Worm (Caenorhabditis elegans) whole organism, dauer: ENCODE measurements around the gene nhr-21.
"Not testable (repeated sequence)": the region's sequence is repeated elsewhere in the genome, so short reads cannot be mapped to it uniquely, and the experiment has no call there.

Source experiments
- unc-62 ChIP-seq: sonication (generic microtip); optimal IDR thresholded peaks from 2 replicates; lab custom pipeline; 2017; ENCODE audit warnings: missing biosample characterization, missing genetic modification reagents, missing genetic modification characterization

The nhr-21 gene

DNA sequence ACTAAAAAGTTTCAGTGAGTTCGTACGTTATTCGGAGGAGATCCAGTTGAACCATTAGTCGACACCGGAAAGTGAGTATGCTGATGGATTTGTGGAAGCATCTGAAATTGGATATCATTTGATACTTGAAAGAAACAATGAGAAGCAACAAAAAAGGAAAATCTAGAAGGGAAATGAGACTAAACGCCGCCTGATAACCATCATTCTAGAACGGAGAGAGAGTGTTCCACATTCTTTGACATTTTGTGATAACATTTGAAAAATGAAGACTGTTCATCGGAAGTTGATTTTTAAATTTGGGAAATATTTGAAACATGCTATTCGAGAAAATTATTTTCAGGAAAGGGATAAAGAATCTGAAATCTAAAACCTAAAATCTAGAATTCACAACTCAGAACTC, 7.8 kb upstream of the nhr-21 start, which contains the start of gene npax-1:
Gene npax-1 (minus strand): TSS at position 101 of the 400 bp plus-strand sequence.
- no peak for TF ChIP-seq unc-62 (GFP tag; lab: Kevin White, UChicago)

DNA sequence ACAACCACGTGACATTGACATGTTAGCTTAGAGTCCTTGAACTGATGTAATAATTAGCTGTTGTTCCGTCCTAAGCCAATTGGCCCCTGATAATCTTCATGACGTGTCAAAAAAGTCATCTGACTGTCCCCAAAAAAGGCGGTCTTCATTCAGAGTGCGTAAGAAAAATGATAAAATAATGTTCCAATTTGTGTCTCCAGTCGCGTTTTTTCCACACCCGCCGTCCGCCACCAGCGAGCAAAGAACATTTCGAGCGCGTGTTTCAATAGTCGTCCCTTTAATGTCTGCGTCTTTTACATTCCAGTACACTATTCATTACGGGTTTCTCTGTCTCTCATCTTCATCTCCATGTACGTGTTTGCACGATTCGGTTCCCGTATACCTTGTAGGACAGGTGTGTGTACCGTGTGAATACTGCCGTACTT, 1.5 kb upstream of the nhr-21 start:
- no peak for TF ChIP-seq unc-62 (GFP tag; lab: Kevin White, UChicago)

ce11 chrII:7340703-7341102, 1.7 kb downstream of the nhr-21 start:
- no peak for TF ChIP-seq unc-62 (GFP tag; lab: Kevin White, UChicago)

- TF ChIP-seq unc-62 (GFP tag; lab: Kevin White, UChicago) = no peak
Observed at ce11 chrII:7341572-7342303, 2.7 kb downstream of the nhr-21 start.

ce11 chrII:7342884-7343283, 3.9 kb downstream of the nhr-21 start:
- no peak for TF ChIP-seq unc-62 (GFP tag; lab: Kevin White, UChicago)

ce11 chrII:7343668-7344067, 4.6 kb downstream of the nhr-21 start:
- no peak for TF ChIP-seq unc-62 (GFP tag; lab: Kevin White, UChicago)

- no peak for TF ChIP-seq unc-62 (GFP tag; lab: Kevin White, UChicago)
Observed at ce11 chrII:7345858-7346257, 6.8 kb downstream of the nhr-21 start.

ce11 chrII:7348063-7348462, 9.0 kb downstream of the nhr-21 start:
- TF ChIP-seq unc-62 (GFP tag; lab: Kevin White, UChicago) = no peak

DNA sequence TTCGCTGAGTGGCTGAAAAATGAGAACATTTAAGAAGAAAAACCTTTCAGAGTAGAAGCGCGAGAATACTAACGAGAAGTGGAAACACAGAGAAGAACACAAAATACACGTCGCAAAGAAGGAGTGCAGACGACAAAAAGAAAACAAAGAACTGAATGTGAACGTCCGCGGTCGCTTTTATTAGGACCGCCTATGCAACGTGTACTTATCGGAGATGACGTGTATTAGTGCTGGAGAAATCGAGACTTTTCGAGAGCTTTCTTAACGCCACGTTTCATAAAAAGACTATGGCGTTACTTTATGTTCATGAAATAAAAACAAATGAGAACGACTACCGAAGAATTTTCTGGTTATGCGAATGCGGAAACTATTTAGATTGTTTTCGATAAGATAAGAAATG, 13.5 kb downstream of the nhr-21 start, which contains the start of gene hsp-4:
Gene hsp-4 (minus strand): TSS at position 139 of the 400 bp plus-strand sequence.
- no peak for TF ChIP-seq unc-62 (GFP tag; lab: Kevin White, UChicago)

ce11 chrII:7353027-7353426, 14.0 kb downstream of the nhr-21 start:
- TF ChIP-seq unc-62 (GFP tag; lab: Kevin White, UChicago) = no peak

DNA sequence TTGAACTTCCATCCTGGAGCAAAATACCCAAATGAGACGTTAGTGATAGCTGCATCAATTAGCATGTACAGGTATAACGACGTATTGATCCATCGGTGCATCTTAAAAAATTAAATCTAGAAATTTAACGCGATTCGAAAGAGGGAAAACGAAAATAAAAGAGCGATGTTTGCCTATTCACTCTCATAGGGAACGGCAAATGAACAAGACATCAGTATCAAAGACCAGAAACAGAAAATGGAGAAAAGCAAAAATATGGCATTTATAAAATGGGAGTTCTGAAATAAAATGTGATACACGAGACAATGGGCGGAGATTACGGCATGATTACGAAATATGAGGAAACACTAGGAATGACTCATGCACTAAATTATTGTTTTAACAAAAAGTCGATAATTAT, 17.3 kb downstream of the nhr-21 start, which contains the start of gene haf-2:
Gene haf-2 (minus strand): TSS at position 101 of the 400 bp plus-strand sequence.
- no peak for TF ChIP-seq unc-62 (GFP tag; lab: Kevin White, UChicago)

ce11 chrII:7356773-7357172, 17.7 kb downstream of the nhr-21 start:
- no peak for TF ChIP-seq unc-62 (GFP tag; lab: Kevin White, UChicago)

ce11 chrII:7357176-7357575, 18.1 kb downstream of the nhr-21 start:
- no peak for TF ChIP-seq unc-62 (GFP tag; lab: Kevin White, UChicago)

- no peak for TF ChIP-seq unc-62 (GFP tag; lab: Kevin White, UChicago)
Observed at ce11 chrII:7358489-7358943, 19.5 kb downstream of the nhr-21 start, which contains the start of gene insc-1. TSS of gene insc-1 (plus strand) at chrII:7358893.

- no peak for TF ChIP-seq unc-62 (GFP tag; lab: Kevin White, UChicago)
Observed at ce11 chrII:7363990-7364455, 25.0 kb downstream of the nhr-21 start, which contains the start of gene msra-1. TSS of gene msra-1 (minus strand) at chrII:7364040.

ce11 chrII:7368761-7369160, 29.7 kb downstream of the nhr-21 start, which contains the start of gene F43E2.6:
TSS of gene F43E2.6 (minus strand) at chrII:7368861.
- no peak for TF ChIP-seq unc-62 (GFP tag; lab: Kevin White, UChicago)

ce11 chrII:7370195-7370594, 31.2 kb downstream of the nhr-21 start, which contains the start of gene F43E2.11:
TSS of gene F43E2.11 (minus strand) at chrII:7370295.
- TF ChIP-seq unc-62 (GFP tag; lab: Kevin White, UChicago) = not testable (repeated sequence)
